Fruit fly (Drosophila melanogaster) whole organism, pupa: Measurements from ENCODE around the gene ddbt.

ENCODE experiments used
- CG10348 ChIP-seq: fragments of 200-800 bp; sonication (Bioruptor generic); IDR thresholded peaks from 2 replicates; pipeline ENCODE4 v1.3.6; 2022; ENCODE audit warnings: missing biosample characterization, missing genetic modification characterization
- CG12605 ChIP-seq: fragments of 200-800 bp; sonication (Bioruptor generic); IDR thresholded peaks from 2 replicates; pipeline ENCODE4 v1.3.6; 2022; ENCODE audit warnings: missing biosample characterization, missing genetic modification characterization
- CG13204 ChIP-seq: fragments of 200-800 bp; sonication (Bioruptor generic); optimal IDR thresholded peaks from 2 replicates; lab custom pipeline; 2018; ENCODE audit warnings: missing biosample characterization, mild to moderate bottlenecking, missing genetic modification characterization, moderate library complexity
- CG14655 ChIP-seq: fragments of 200-800 bp; sonication (Bioruptor generic); optimal IDR thresholded peaks from 3 replicates; lab custom pipeline; 2017; ENCODE audit warnings: mild to moderate bottlenecking, missing biosample characterization, missing genetic modification reagents, missing genetic modification characterization
- CG15710 ChIP-seq: fragments of 200-800 bp; sonication (Bioruptor generic); optimal IDR thresholded peaks from 2 replicates; lab custom pipeline; 2018; ENCODE audit warnings: missing biosample characterization, mild to moderate bottlenecking, missing genetic modification characterization, moderate library complexity
- CG17806 ChIP-seq: fragments of 200-800 bp; sonication (Bioruptor generic); optimal IDR thresholded peaks from 2 replicates; lab custom pipeline; 2018; ENCODE audit warnings: missing biosample characterization, mild to moderate bottlenecking, missing genetic modification characterization, moderate library complexity
- CG32121 ChIP-seq: fragments of 200-800 bp; sonication (Bioruptor generic); IDR thresholded peaks from 2 replicates; pipeline ENCODE4 v1.3.6; 2022; ENCODE audit warnings: missing biosample characterization, missing genetic modification characterization
- CG34367 ChIP-seq: fragments of 200-800 bp; sonication (Bioruptor generic); optimal IDR thresholded peaks from 2 replicates; lab custom pipeline; 2018; ENCODE audit warnings: missing biosample characterization, mild to moderate bottlenecking, missing genetic modification characterization
- CG4496 ChIP-seq: fragments of 200-800 bp; sonication (Bioruptor generic); IDR thresholded peaks from 3 replicates; pipeline ENCODE4 v1.3.6; 2022; ENCODE audit warnings: missing biosample characterization, missing genetic modification characterization
- CG8159 ChIP-seq: fragments of 200-800 bp; sonication (Bioruptor generic); optimal IDR thresholded peaks from 3 replicates; lab custom pipeline; 2018; ENCODE audit warnings: missing biosample characterization, mild to moderate bottlenecking, missing genetic modification characterization, moderate library complexity
- CG8301 ChIP-seq: fragments of 200-800 bp; sonication (Bioruptor generic); optimal IDR thresholded peaks from 2 replicates; lab custom pipeline; 2018; ENCODE audit warnings: missing biosample characterization, mild to moderate bottlenecking, missing genetic modification characterization
- CG9948 ChIP-seq: fragments of 200-800 bp; sonication (Bioruptor generic); optimal IDR thresholded peaks from 2 replicates; lab custom pipeline; 2018; ENCODE audit warnings: missing biosample characterization, mild to moderate bottlenecking, missing genetic modification characterization, moderate library complexity
- D1 ChIP-seq: fragments of 200-800 bp; sonication (Bioruptor generic); optimal IDR thresholded peaks from 2 replicates; lab custom pipeline; 2018; ENCODE audit warnings: missing biosample characterization, mild to moderate bottlenecking, missing genetic modification characterization, moderate library complexity
- EcR ChIP-seq: fragments of 200-800 bp; sonication (Bioruptor generic); optimal IDR thresholded peaks from 3 replicates; lab custom pipeline; 2019; ENCODE audit warnings: missing biosample characterization, missing genetic modification characterization, mild to moderate bottlenecking, moderate library complexity, missing genetic modification reagents
- Ets98B ChIP-seq: fragments of 200-800 bp; sonication (Bioruptor generic); IDR thresholded peaks from 2 replicates; pipeline ENCODE4 v1.3.6; 2022; ENCODE audit warnings: missing biosample characterization, missing genetic modification characterization
- Pif1A ChIP-seq: fragments of 200-800 bp; sonication (Bioruptor generic); optimal IDR thresholded peaks from 3 replicates; lab custom pipeline; 2016; ENCODE audit warnings: missing biosample characterization, missing genetic modification characterization
- Pif1B ChIP-seq: fragments of 200-800 bp; sonication (Bioruptor generic); optimal IDR thresholded peaks from 3 replicates; lab custom pipeline; 2016; ENCODE audit warnings: missing biosample characterization, missing genetic modification characterization
- Snoo ChIP-seq: fragments of 200-800 bp; sonication (Bioruptor generic); optimal IDR thresholded peaks from 3 replicates; lab custom pipeline; 2017; ENCODE audit warnings: missing biosample characterization, mild to moderate bottlenecking, missing genetic modification characterization, inconsistent platforms
- fd96Ca ChIP-seq: fragments of 200-800 bp; sonication (Bioruptor generic); IDR thresholded peaks from 3 replicates; pipeline ENCODE4 v1.3.6; 2022; ENCODE audit warnings: missing biosample characterization, missing genetic modification characterization
- gl ChIP-seq: fragments of 200-800 bp; sonication (Bioruptor generic); optimal IDR thresholded peaks from 2 replicates; lab custom pipeline; 2018; ENCODE audit warnings: missing biosample characterization, mild to moderate bottlenecking, missing genetic modification characterization
- rn ChIP-seq: fragments of 200-800 bp; sonication (Bioruptor generic); IDR thresholded peaks from 2 replicates; pipeline ENCODE4 v1.3.6; 2022; ENCODE audit warnings: missing biosample characterization, missing genetic modification characterization

ddbt gene

DNA sequence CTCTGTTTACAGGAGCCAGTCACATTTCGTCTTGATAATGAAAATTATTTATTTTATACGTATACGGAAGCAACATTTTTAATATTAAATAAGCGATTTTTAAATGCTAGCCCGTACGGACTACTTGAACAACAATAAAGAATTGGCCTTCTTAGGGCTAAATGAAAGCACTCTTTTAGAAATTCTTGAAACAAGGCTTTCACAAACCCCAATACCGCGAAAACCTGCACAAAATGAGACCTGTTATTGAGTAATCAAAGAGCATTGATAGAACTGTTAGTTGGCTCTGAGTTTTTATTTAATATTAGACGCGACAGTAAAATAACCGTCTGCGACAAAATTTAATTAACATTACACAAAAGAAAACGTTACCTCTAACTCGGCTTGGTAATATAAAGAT, 42.0 kb upstream of the ddbt start, which contains the start of gene ttm2:
Gene ttm2, plus strand, starts transcription at position 301 of the 400 bp plus-strand sequence.
- TF ChIP-seq CG8301 (tag; lab: Kevin White, UChicago) (no peak), CG32121 (GFP tag; lab: Robert Waterston, UW) (no peak), CG15710 (tag; lab: Kevin White, UChicago) (no peak), Ets98B (GFP tag; lab: Robert Waterston, UW) (no peak), CG13204 (GFP tag; lab: Kevin White, UChicago) (no peak), CG8159 (tag; lab: Kevin White, UChicago) (no peak), D1 (tag; lab: Kevin White, UChicago) (no peak), CG34367 (tag; lab: Kevin White, UChicago) (no peak), Pif1A (no peak), Snoo (tag; lab: Kevin White, UChicago) (no peak), gl (tag; lab: Kevin White, UChicago) (no peak), CG4496 (GFP tag; lab: Robert Waterston, UW) (no peak), CG12605 (no peak)

- TF ChIP-seq CG14655 (GFP tag; lab: Kevin White, UChicago) (no peak), CG9948 (tag; lab: Kevin White, UChicago) (no peak), CG8301 (tag; lab: Kevin White, UChicago) (no peak), CG15710 (tag; lab: Kevin White, UChicago) (no peak), CG17806 (tag; lab: Kevin White, UChicago) (no peak), Ets98B (GFP tag; lab: Robert Waterston, UW) (no peak), CG12605 (no peak), CG34367 (tag; lab: Kevin White, UChicago) (no peak), CG8159 (tag; lab: Kevin White, UChicago) (no peak), rn (no peak), CG13204 (GFP tag; lab: Kevin White, UChicago) (no peak), D1 (tag; lab: Kevin White, UChicago) (no peak), CG4496 (GFP tag; lab: Robert Waterston, UW) (no peak)
Measured at dm6 chr3L:276736-277487, 40.0 kb upstream of the ddbt start, which contains the start of gene RhoGEF3. Gene RhoGEF3, plus strand, starts transcription at chr3L:277437.

DNA sequence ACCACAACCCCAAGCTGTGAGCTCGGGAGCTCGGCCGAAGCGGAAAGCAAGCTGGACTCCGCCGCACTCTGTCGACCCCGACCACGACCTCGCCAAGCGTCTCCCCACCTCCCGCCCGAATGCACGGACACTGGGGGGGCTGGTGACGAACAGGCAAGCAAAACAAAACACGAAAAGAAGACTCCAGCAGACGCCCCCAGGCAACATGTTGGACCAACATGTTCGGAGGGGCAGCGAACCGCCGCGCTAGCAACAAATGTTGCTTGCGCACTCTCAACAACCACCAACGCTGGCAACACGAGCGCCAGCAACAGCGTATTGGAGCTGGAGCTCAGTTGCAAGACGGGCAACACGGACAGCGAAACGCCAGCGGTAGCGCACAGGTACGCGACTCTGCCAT, 34.6 kb upstream of the ddbt start:
- TF ChIP-seq EcR (GFP tag; lab: Kevin White, UChicago) (peak; percentile 58), CG12605 (peak; percentile 45; the same call in 1 of the 2 replicates), Ets98B (GFP tag; lab: Robert Waterston, UW) (peak; percentile 18; the same call in 1 of the 2 replicates), CG9948 (tag; lab: Kevin White, UChicago) (no peak), CG13204 (GFP tag; lab: Kevin White, UChicago) (peak; percentile 87), CG4496 (GFP tag; lab: Robert Waterston, UW) (peak; percentile 57; the same call in 2 of the 3 replicates), CG34367 (tag; lab: Kevin White, UChicago) (no peak)

DNA sequence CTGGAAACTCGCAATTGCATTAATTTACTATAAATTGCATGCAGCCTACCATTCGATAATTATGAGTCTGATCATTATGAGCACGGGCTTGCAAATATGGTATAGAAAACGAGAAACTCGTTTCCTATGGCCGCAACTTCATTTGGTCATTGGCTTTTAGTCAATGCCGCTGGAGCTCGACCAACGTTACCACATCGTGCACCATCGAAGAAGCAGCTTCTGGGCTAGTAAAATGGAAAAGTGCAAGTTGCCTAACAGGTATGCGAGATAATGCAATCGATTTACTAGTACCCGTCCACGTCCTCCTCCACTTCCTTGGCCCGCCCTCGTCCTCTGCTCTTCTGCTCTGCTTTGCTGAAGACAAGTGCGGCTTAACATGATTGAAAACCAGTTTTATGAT, 32.6 kb upstream of the ddbt start:
- TF ChIP-seq Snoo (tag; lab: Kevin White, UChicago) (no peak), CG13204 (GFP tag; lab: Kevin White, UChicago) (no peak), CG14655 (GFP tag; lab: Kevin White, UChicago) (no peak), rn (no peak), D1 (tag; lab: Kevin White, UChicago) (no peak), CG10348 (GFP tag; lab: Robert Waterston, UW) (0 out of 2 replicates have a peak, but pooled peaks have one; percentile 10), CG8159 (tag; lab: Kevin White, UChicago) (no peak), CG8301 (tag; lab: Kevin White, UChicago) (peak; percentile 28), fd96Ca (GFP tag; lab: Robert Waterston, UW) (no peak), Ets98B (GFP tag; lab: Robert Waterston, UW) (no peak; the same call in 1 of the 2 replicates), Pif1A (no peak), CG4496 (GFP tag; lab: Robert Waterston, UW) (0 out of 3 replicates have a peak, but pooled peaks have one; percentile 31), CG9948 (tag; lab: Kevin White, UChicago) (no peak), CG34367 (tag; lab: Kevin White, UChicago) (no peak), CG32121 (GFP tag; lab: Robert Waterston, UW) (no peak), Pif1B (no peak), EcR (GFP tag; lab: Kevin White, UChicago) (peak; percentile 82), CG15710 (tag; lab: Kevin White, UChicago) (no peak)

DNA sequence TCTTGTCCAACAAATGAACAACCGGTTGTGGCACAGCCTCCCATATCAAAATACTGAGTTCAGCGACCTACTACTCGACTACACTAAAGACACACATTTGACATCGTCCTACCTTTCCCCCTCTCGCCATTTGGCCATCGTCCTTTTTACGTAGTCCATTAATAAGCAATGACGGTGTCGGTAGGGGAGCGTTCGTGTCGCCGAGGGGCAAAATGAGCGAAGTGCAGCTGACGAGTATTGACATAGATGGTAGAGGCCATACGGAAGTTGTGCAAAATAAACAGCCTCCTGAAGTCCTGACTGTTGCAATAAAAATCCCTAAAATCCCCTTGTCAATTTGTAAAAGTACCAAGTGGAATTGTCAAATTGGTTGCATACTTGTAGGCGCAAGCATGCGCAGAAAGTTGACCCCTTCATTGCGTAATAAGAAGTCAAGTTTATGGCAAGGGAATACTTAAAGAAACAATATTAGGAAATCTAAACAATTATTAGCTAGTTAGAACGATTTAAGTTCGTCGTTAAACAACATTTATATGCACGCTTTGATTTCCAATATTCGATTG, 25.2 kb upstream of the ddbt start:
- peak; percentile 80 for TF ChIP-seq EcR (GFP tag; lab: Kevin White, UChicago)
- TF ChIP-seq CG4496 (GFP tag; lab: Robert Waterston, UW) = 0 out of 3 replicates have a peak, but pooled peaks have one; percentile 36
- TF ChIP-seq Snoo (tag; lab: Kevin White, UChicago) = no peak
